Worm (Caenorhabditis elegans) whole organism, mixed stage, embryonic: ENCODE results near the gene fbxa-127.

ENCODE experiments used
- blmp-1 ChIP-seq: fragments of 150-350 bp; optimal IDR thresholded peaks from 2 replicates; lab custom pipeline; 2014; ENCODE audit warnings: missing biosample characterization, missing genetic modification characterization
- hlh-1 ChIP-seq: fragments of 150-350 bp; optimal IDR thresholded peaks from 2 replicates; lab custom pipeline; 2014; ENCODE audit warnings: missing biosample characterization, missing genetic modification reagents, missing genetic modification characterization
- nhr-237 ChIP-seq: fragments of 150-350 bp; optimal IDR thresholded peaks from 2 replicates; lab custom pipeline; 2014; ENCODE audit warnings: missing biosample characterization, missing genetic modification characterization
- nhr-28 ChIP-seq: fragments of 150-350 bp; optimal IDR thresholded peaks from 2 replicates; lab custom pipeline; 2014; ENCODE audit warnings: missing biosample characterization, missing genetic modification characterization
- nhr-76 ChIP-seq: sonication (generic microtip); optimal IDR thresholded peaks from 2 replicates; lab custom pipeline; 2017; ENCODE audit warnings: missing biosample characterization, missing genetic modification characterization
- unc-120 ChIP-seq: sonication (generic microtip); optimal IDR thresholded peaks from 2 replicates; lab custom pipeline; 2017; ENCODE audit warnings: missing genetic modification characterization, missing compliant biosample characterization; ENCODE audit not compliant: poor library complexity, severe bottlenecking

- no peak for TF ChIP-seq nhr-237
- no peak for TF ChIP-seq unc-120 (tag; lab: Kevin White, UChicago)
- TF ChIP-seq nhr-76 (tag; lab: Kevin White, UChicago) = no peak
- TF ChIP-seq blmp-1 = no peak
- no peak for TF ChIP-seq nhr-28 (tag; lab: Kevin White, UChicago)
- TF ChIP-seq hlh-1 (tag; lab: Kevin White, UChicago) = no peak
These were observed 3.1 kb downstream of the fbxa-127 start, which contains the start of gene srz-100 for ce11 chrV:16731600-16731999.
